Worm (Caenorhabditis elegans): ENCODE results near the gene spex-3.

DNA sequence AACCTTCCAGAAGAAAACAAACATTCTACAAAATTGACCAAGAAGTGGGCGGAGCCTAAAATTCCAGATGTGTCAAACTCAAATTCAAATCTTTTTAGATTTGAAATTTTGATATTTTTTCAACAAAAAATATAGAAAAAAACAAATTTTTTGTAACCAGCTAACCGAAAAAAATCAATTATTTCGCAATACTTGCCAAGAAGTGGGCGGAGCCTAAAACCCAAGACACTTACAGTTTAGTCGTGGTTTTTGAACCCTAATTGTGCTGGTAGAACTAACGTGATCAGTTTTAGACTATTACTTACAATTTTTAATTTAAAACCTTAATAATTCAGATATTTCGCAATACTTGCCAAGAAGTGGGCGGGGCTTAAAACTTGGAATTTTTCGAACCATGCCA is 28.9 kb downstream of the spex-3 start:
- TF ChIP-seq W03F9.2 (tag; optimal IDR thresholded peaks at IDR 0.05) = no peak
- TF ChIP-seq him-1 (tag; optimal IDR thresholded peaks at IDR 0.05) = no peak

All from whole organism, L4/young adult.